Worm (Caenorhabditis elegans): ENCODE measurements around the gene dgk-2.

dgk-2 gene

ce11 chrX:4521166-4521565, 17.0 kb upstream of the dgk-2 start:
- TF ChIP-seq hmg-4 (GFP tag; optimal IDR thresholded peaks at IDR 0.05) (no peak), hmbx-1 (tag; optimal IDR thresholded peaks at IDR 0.05) (no peak), pes-1 (GFP tag; IDR thresholded peaks at IDR 0.05) (no peak)

ce11 chrX:4519968-4520367, 15.8 kb upstream of the dgk-2 start:
- TF ChIP-seq pes-1 (GFP tag; IDR thresholded peaks at IDR 0.05), result no peak
- no peak for TF ChIP-seq tbx-11 (GFP tag; IDR thresholded peaks at IDR 0.05)
- no peak for TF ChIP-seq tbx-37 (GFP tag; conservative IDR thresholded peaks at IDR 0.05)
- TF ChIP-seq ama-1 (optimal IDR thresholded peaks at IDR 0.05), result no peak
- no peak for TF ChIP-seq F13C5.2 (tag; optimal IDR thresholded peaks at IDR 0.05)
- no peak for TF ChIP-seq hmg-4 (GFP tag; optimal IDR thresholded peaks at IDR 0.05)
- no peak for TF ChIP-seq aly-1 (tag; optimal IDR thresholded peaks at IDR 0.05)
- TF ChIP-seq sea-1 (GFP tag; conservative IDR thresholded peaks at IDR 0.05), result no peak
- no peak for TF ChIP-seq flt-1 (GFP tag; IDR thresholded peaks at IDR 0.05)
- TF ChIP-seq hnd-1 (tag; optimal IDR thresholded peaks at IDR 0.05), result no peak
- no peak for TF ChIP-seq ets-7 (tag; optimal IDR thresholded peaks at IDR 0.05)
- TF ChIP-seq B0310.2 (tag; optimal IDR thresholded peaks at IDR 0.05), result no peak
- TF ChIP-seq hmbx-1 (tag; optimal IDR thresholded peaks at IDR 0.05), result no peak
- TF ChIP-seq scrt-1 (GFP tag; IDR thresholded peaks at IDR 0.05), result no peak
- TF ChIP-seq ceh-13 (GFP tag; optimal IDR thresholded peaks at IDR 0.05), result no peak
- TF ChIP-seq ceh-36 (tag; optimal IDR thresholded peaks at IDR 0.05), result no peak
- no peak for TF ChIP-seq tra-4 (tag; optimal IDR thresholded peaks at IDR 0.05)

ce11 chrX:4516758-4517157, 12.6 kb upstream of the dgk-2 start:
- TF ChIP-seq ets-7 (tag; optimal IDR thresholded peaks at IDR 0.05), result no peak
- no peak for TF ChIP-seq flt-1 (GFP tag; IDR thresholded peaks at IDR 0.05)
- no peak for TF ChIP-seq tbx-11 (GFP tag; IDR thresholded peaks at IDR 0.05)
- no peak for TF ChIP-seq B0310.2 (tag; optimal IDR thresholded peaks at IDR 0.05)
- no peak for TF ChIP-seq F13C5.2 (tag; optimal IDR thresholded peaks at IDR 0.05)
- no peak for TF ChIP-seq tbx-37 (GFP tag; conservative IDR thresholded peaks at IDR 0.05)
- no peak for TF ChIP-seq hnd-1 (tag; optimal IDR thresholded peaks at IDR 0.05)
- TF ChIP-seq ceh-36 (tag; optimal IDR thresholded peaks at IDR 0.05), result no peak
- no peak for TF ChIP-seq hmbx-1 (tag; optimal IDR thresholded peaks at IDR 0.05)
- TF ChIP-seq aly-1 (tag; optimal IDR thresholded peaks at IDR 0.05), result no peak
- no peak for TF ChIP-seq hmg-4 (GFP tag; optimal IDR thresholded peaks at IDR 0.05)
- no peak for TF ChIP-seq pes-1 (GFP tag; IDR thresholded peaks at IDR 0.05)
- TF ChIP-seq tra-4 (tag; optimal IDR thresholded peaks at IDR 0.05), result no peak
- TF ChIP-seq sea-1 (GFP tag; conservative IDR thresholded peaks at IDR 0.05), result no peak
- TF ChIP-seq ama-1 (optimal IDR thresholded peaks at IDR 0.05), result no peak
- no peak for TF ChIP-seq ceh-13 (GFP tag; optimal IDR thresholded peaks at IDR 0.05)
- no peak for TF ChIP-seq scrt-1 (GFP tag; IDR thresholded peaks at IDR 0.05)

- TF ChIP-seq hmbx-1 (tag; optimal IDR thresholded peaks at IDR 0.05) (no peak), sea-1 (GFP tag; conservative IDR thresholded peaks at IDR 0.05) (0 out of 2 replicates have a peak, but pooled peaks have one; percentile 47), B0310.2 (tag; optimal IDR thresholded peaks at IDR 0.05) (no peak), tbx-11 (GFP tag; IDR thresholded peaks at IDR 0.05) (no peak), tbx-37 (GFP tag; conservative IDR thresholded peaks at IDR 0.05) (no peak), pes-1 (GFP tag; IDR thresholded peaks at IDR 0.05) (0 out of 2 replicates have a peak, but pooled peaks have one; percentile 10), ceh-13 (GFP tag; optimal IDR thresholded peaks at IDR 0.05) (no peak), hmg-4 (GFP tag; optimal IDR thresholded peaks at IDR 0.05) (peak; percentile 66), flt-1 (GFP tag; IDR thresholded peaks at IDR 0.05) (no peak)
Observed at ce11 chrX:4513657-4514143, 9.5 kb upstream of the dgk-2 start, which contains the start of gene spr-3. Gene spr-3, plus strand, starts transcription at chrX:4514093.

- TF ChIP-seq pes-1 (GFP tag; IDR thresholded peaks at IDR 0.05) (no peak), flt-1 (GFP tag; IDR thresholded peaks at IDR 0.05) (no peak), B0310.2 (tag; optimal IDR thresholded peaks at IDR 0.05) (no peak), ets-7 (tag; optimal IDR thresholded peaks at IDR 0.05) (no peak), tbx-37 (GFP tag; conservative IDR thresholded peaks at IDR 0.05) (no peak), hmbx-1 (tag; optimal IDR thresholded peaks at IDR 0.05) (no peak), tbx-11 (GFP tag; IDR thresholded peaks at IDR 0.05) (no peak), ama-1 (optimal IDR thresholded peaks at IDR 0.05) (no peak), ceh-13 (GFP tag; optimal IDR thresholded peaks at IDR 0.05) (no peak)
Observed at ce11 chrX:4508209-4508608, 4.0 kb upstream of the dgk-2 start, which contains the start of gene rhi-1. Gene rhi-1, plus strand, starts transcription at chrX:4508509.

- TF ChIP-seq ceh-13 (GFP tag; optimal IDR thresholded peaks at IDR 0.05) (no peak), sea-1 (GFP tag; conservative IDR thresholded peaks at IDR 0.05) (no peak), flt-1 (GFP tag; IDR thresholded peaks at IDR 0.05) (no peak), scrt-1 (GFP tag; IDR thresholded peaks at IDR 0.05) (no peak), hnd-1 (tag; optimal IDR thresholded peaks at IDR 0.05) (no peak), tra-4 (tag; optimal IDR thresholded peaks at IDR 0.05) (no peak), hmg-4 (GFP tag; optimal IDR thresholded peaks at IDR 0.05) (no peak), B0310.2 (tag; optimal IDR thresholded peaks at IDR 0.05) (no peak), F13C5.2 (tag; optimal IDR thresholded peaks at IDR 0.05) (no peak), ama-1 (optimal IDR thresholded peaks at IDR 0.05) (no peak), pes-1 (GFP tag; IDR thresholded peaks at IDR 0.05) (no peak), tbx-37 (GFP tag; conservative IDR thresholded peaks at IDR 0.05) (no peak)
Observed at ce11 chrX:4507122-4507681, 3.0 kb upstream of the dgk-2 start.

- TF ChIP-seq tbx-37 (GFP tag; conservative IDR thresholded peaks at IDR 0.05) (no peak), tra-4 (tag; optimal IDR thresholded peaks at IDR 0.05) (no peak), aly-1 (tag; optimal IDR thresholded peaks at IDR 0.05) (no peak), hmg-4 (GFP tag; optimal IDR thresholded peaks at IDR 0.05) (no peak)
Observed at ce11 chrX:4503259-4503658, 929 bp downstream of the dgk-2 start.

ce11 chrX:4502039-4502438, 2.1 kb downstream of the dgk-2 start:
- TF ChIP-seq ets-7 (tag; optimal IDR thresholded peaks at IDR 0.05), result no peak
- no peak for TF ChIP-seq hmg-4 (GFP tag; optimal IDR thresholded peaks at IDR 0.05)
- no peak for TF ChIP-seq tbx-37 (GFP tag; conservative IDR thresholded peaks at IDR 0.05)
- no peak for TF ChIP-seq aly-1 (tag; optimal IDR thresholded peaks at IDR 0.05)
